Worm (Caenorhabditis elegans) whole organism, early embryonic: Measurements from ENCODE around the gene F53B7.4.

Experiments used
- ama-1 ChIP-seq: fragments of 150-350 bp; optimal IDR thresholded peaks from 2 replicates; lab custom pipeline; 2014
- ceh-13 ChIP-seq: fragments of 200-800 bp; sonication (Bioruptor generic); optimal IDR thresholded peaks from 2 replicates; lab custom pipeline; 2018; ENCODE audit warnings: mild to moderate bottlenecking, missing genetic modification characterization, missing compliant biosample characterization
- ceh-36 ChIP-seq: sonication (generic microtip); optimal IDR thresholded peaks from 2 replicates; lab custom pipeline; 2016; ENCODE audit warnings: missing genetic modification characterization, inconsistent platforms, missing compliant biosample characterization
- ets-7 ChIP-seq: sonication (generic microtip); optimal IDR thresholded peaks from 2 replicates; lab custom pipeline; 2016; ENCODE audit warnings: missing genotype, missing genetic modification characterization, missing compliant biosample characterization
- flt-1 ChIP-seq: fragments of 200-800 bp; sonication (Bioruptor generic); IDR thresholded peaks from 2 replicates; pipeline ENCODE4 v1.3.6; 2022; ENCODE audit warnings: missing genetic modification characterization, missing compliant biosample characterization
- hmg-4 ChIP-seq: fragments of 200-800 bp; sonication (Bioruptor generic); optimal IDR thresholded peaks from 2 replicates; lab custom pipeline; 2018; ENCODE audit warnings: mild to moderate bottlenecking, missing genetic modification characterization, missing compliant biosample characterization
- pes-1 ChIP-seq: fragments of 200-800 bp; sonication (Bioruptor generic); IDR thresholded peaks from 2 replicates; pipeline ENCODE4 v1.3.6; 2022; ENCODE audit warnings: missing genetic modification reagents, missing genetic modification characterization, missing compliant biosample characterization
- sea-1 ChIP-seq: fragments of 200-800 bp; sonication (Bioruptor generic); conservative IDR thresholded peaks from 2 replicates; pipeline ENCODE4 v1.3.6; 2022; ENCODE audit warnings: missing genetic modification characterization, missing compliant biosample characterization

ce11 chrV:10965501-10965900 is 36.8 kb downstream of the F53B7.4 start, which contains the start of the genes ctf-4 and eef-1G:
- TF ChIP-seq ama-1 (lab: Kevin White, UChicago) = no peak
- no peak for TF ChIP-seq ceh-13 (GFP tag; lab: Kevin White, UChicago)
- no peak for TF ChIP-seq pes-1 (GFP tag; lab: Robert Waterston, UW)
- TF ChIP-seq ceh-36 = no peak
- TF ChIP-seq hmg-4 (GFP tag; lab: Kevin White, UChicago) = no peak
- TF ChIP-seq ets-7 (tag; lab: Kevin White, UChicago) = no peak
- TF ChIP-seq sea-1 (GFP tag; lab: Robert Waterston, UW) = no peak
- no peak for TF ChIP-seq flt-1 (GFP tag; lab: Robert Waterston, UW)
